Worm (Caenorhabditis elegans): Measurements from ENCODE around the gene Y14H12A.2.

Gene Y14H12A.2

ce11 chrII:3952368-3952767 is 37.1 kb downstream of the Y14H12A.2 start:
- no peak for TF ChIP-seq flt-1 (GFP tag; IDR thresholded peaks at IDR 0.05)
- TF ChIP-seq tab-1 (GFP tag; IDR thresholded peaks at IDR 0.05): no peak
- no peak for TF ChIP-seq ref-1 (GFP tag; conservative IDR thresholded peaks at IDR 0.05)
- TF ChIP-seq ztf-29 (GFP tag; IDR thresholded peaks at IDR 0.05): no peak
- no peak for TF ChIP-seq T22C8.4 (GFP tag; IDR thresholded peaks at IDR 0.05)
- TF ChIP-seq cog-1 (tag; optimal IDR thresholded peaks at IDR 0.05): no peak
- no peak for TF ChIP-seq ztf-23 (GFP tag; IDR thresholded peaks at IDR 0.05)
- TF ChIP-seq klf-2 (GFP tag; conservative IDR thresholded peaks at IDR 0.05): no peak
- no peak for TF ChIP-seq med-1 (GFP tag; optimal IDR thresholded peaks at IDR 0.05; ENCODE audit: insufficient read depth)

ce11 chrII:3951354-3951753 is 38.1 kb downstream of the Y14H12A.2 start:
- TF ChIP-seq ref-1 (GFP tag; conservative IDR thresholded peaks at IDR 0.05) (no peak), ztf-23 (GFP tag; IDR thresholded peaks at IDR 0.05) (no peak), ztf-29 (GFP tag; IDR thresholded peaks at IDR 0.05) (no peak), cog-1 (tag; optimal IDR thresholded peaks at IDR 0.05) (no peak), T22C8.4 (GFP tag; IDR thresholded peaks at IDR 0.05) (no peak), tab-1 (GFP tag; IDR thresholded peaks at IDR 0.05) (no peak), klf-2 (GFP tag; conservative IDR thresholded peaks at IDR 0.05) (no peak), flt-1 (GFP tag; IDR thresholded peaks at IDR 0.05) (no peak)

ce11 chrII:3950077-3950476 is 39.4 kb downstream of the Y14H12A.2 start, which contains the start of gene sea-2:
Gene sea-2, plus strand, starts transcription at chrII:3950377.
- TF ChIP-seq T22C8.4 (GFP tag; IDR thresholded peaks at IDR 0.05) (no peak), tab-1 (GFP tag; IDR thresholded peaks at IDR 0.05) (no peak), flt-1 (GFP tag; IDR thresholded peaks at IDR 0.05) (no peak), cog-1 (tag; optimal IDR thresholded peaks at IDR 0.05) (no peak), ref-1 (GFP tag; conservative IDR thresholded peaks at IDR 0.05) (no peak), med-1 (GFP tag; optimal IDR thresholded peaks at IDR 0.05; ENCODE audit: insufficient read depth) (no peak), ztf-23 (GFP tag; IDR thresholded peaks at IDR 0.05) (no peak), ztf-29 (GFP tag; IDR thresholded peaks at IDR 0.05) (no peak), klf-2 (GFP tag; conservative IDR thresholded peaks at IDR 0.05) (no peak)

ce11 chrII:3948507-3948906 is 41.0 kb downstream of the Y14H12A.2 start:
- no peak for TF ChIP-seq T22C8.4 (GFP tag; IDR thresholded peaks at IDR 0.05)
- TF ChIP-seq med-1 (GFP tag; optimal IDR thresholded peaks at IDR 0.05; ENCODE audit: insufficient read depth): no peak
- no peak for TF ChIP-seq klf-2 (GFP tag; conservative IDR thresholded peaks at IDR 0.05)
- no peak for TF ChIP-seq cog-1 (tag; optimal IDR thresholded peaks at IDR 0.05)
- no peak for TF ChIP-seq tab-1 (GFP tag; IDR thresholded peaks at IDR 0.05)
- TF ChIP-seq ztf-23 (GFP tag; IDR thresholded peaks at IDR 0.05): no peak
- no peak for TF ChIP-seq flt-1 (GFP tag; IDR thresholded peaks at IDR 0.05)
- TF ChIP-seq ztf-29 (GFP tag; IDR thresholded peaks at IDR 0.05): no peak
- TF ChIP-seq ref-1 (GFP tag; conservative IDR thresholded peaks at IDR 0.05): no peak

ce11 chrII:3947404-3947803 is 42.1 kb downstream of the Y14H12A.2 start:
- TF ChIP-seq flt-1 (GFP tag; IDR thresholded peaks at IDR 0.05) (no peak), klf-2 (GFP tag; conservative IDR thresholded peaks at IDR 0.05) (no peak), ztf-29 (GFP tag; IDR thresholded peaks at IDR 0.05) (no peak), ref-1 (GFP tag; conservative IDR thresholded peaks at IDR 0.05) (no peak), T22C8.4 (GFP tag; IDR thresholded peaks at IDR 0.05) (no peak), tab-1 (GFP tag; IDR thresholded peaks at IDR 0.05) (no peak), cog-1 (tag; optimal IDR thresholded peaks at IDR 0.05) (no peak), ztf-23 (GFP tag; IDR thresholded peaks at IDR 0.05) (no peak), med-1 (GFP tag; optimal IDR thresholded peaks at IDR 0.05; ENCODE audit: insufficient read depth) (no peak)
